Fruit fly (Drosophila melanogaster): ENCODE results near the gene IntS4.

DNA sequence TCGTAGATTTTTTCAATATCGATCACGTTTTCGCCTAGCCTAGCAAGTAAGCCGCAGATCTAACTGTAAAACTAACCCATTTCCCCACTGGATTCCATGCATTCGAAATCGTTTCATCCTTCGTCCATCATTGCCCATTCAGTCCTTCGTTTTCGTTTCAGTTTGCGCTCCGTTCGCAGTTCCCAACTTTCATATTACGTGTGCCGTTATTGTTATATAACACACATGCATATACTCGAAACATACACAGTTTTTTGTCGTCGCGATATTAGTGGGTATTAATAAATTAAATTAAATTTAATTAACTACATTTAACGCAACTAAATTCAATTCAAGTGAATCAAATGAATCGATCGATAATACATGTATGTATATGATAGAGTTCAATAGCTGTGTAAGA is 11.1 kb upstream of the IntS4 start:
- TF ChIP-seq Mnt (GFP tag; optimal IDR thresholded peaks at IDR 0.05) (no peak), ovo (GFP tag; optimal IDR thresholded peaks at IDR 0.05) (no peak), CG7101 (tag; optimal IDR thresholded peaks at IDR 0.05) (no peak), toe (GFP tag; optimal IDR thresholded peaks at IDR 0.05) (no peak), CG12768 (GFP tag; optimal IDR thresholded peaks at IDR 0.05) (no peak), kay (GFP tag; ENCODE audit: borderline replicate concordance) (no peak), Clk (GFP tag; optimal IDR thresholded peaks at IDR 0.05) (no peak), cnc (optimal IDR thresholded peaks at IDR 0.05) (no peak), CG7045 (GFP tag; optimal IDR thresholded peaks at IDR 0.05) (no peak), Crg-1 (GFP tag; optimal IDR thresholded peaks at IDR 0.05) (no peak), cic (GFP tag; optimal IDR thresholded peaks at IDR 0.05) (no peak), pad (GFP tag; optimal IDR thresholded peaks at IDR 0.05) (no peak), CG33017 (tag; optimal IDR thresholded peaks at IDR 0.05) (no peak), CG11617 (GFP tag; optimal IDR thresholded peaks at IDR 0.05) (no peak)

Measured in whole organism, adult.